Worm (Caenorhabditis elegans): ENCODE data around the gene F42A10.5.

Gene F42A10.5

DNA sequence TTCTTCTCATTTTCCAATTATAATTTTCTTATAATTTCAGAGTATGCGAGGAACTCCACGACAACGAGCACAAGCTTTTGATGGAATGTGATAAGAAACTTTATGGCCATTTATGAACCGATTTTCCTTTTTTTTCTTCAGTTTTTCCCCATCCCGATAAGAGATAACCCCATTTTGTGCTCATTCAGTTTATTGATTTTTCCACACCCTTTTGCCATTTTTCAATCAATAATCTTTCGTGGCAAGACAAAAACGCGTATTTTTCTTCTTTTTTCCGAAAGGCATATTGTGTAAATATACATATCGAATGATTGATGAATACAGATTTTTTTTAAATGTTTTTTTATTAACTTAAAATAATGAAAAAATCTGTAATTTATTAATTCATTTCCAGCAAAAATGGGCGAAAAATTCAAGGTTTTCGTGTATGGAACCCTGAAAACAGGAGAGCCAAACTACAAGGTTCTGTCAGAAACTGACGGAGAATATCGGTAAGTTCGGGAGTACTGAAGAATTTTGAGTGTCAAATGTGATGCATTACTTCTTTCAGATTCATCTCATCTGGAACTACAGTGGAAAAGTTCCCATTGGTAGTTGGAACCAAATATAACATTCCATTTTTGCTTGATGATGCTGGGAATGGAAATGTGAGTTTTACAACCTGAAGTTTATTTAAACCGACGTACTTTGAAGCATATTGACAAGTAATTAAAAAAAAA lies 8.9 kb downstream of the F42A10.5 start, which contains the start of gene F42A10.9:
Gene F42A10.9, plus strand, starts transcription at position 321 of the 719 bp plus-strand sequence.
- TF ChIP-seq hmbx-1 (tag; optimal IDR thresholded peaks at IDR 0.05) (no peak), hnd-1 (tag; optimal IDR thresholded peaks at IDR 0.05) (no peak), tbx-37 (GFP tag; conservative IDR thresholded peaks at IDR 0.05) (no peak), aly-1 (tag; optimal IDR thresholded peaks at IDR 0.05) (no peak), tra-4 (tag; optimal IDR thresholded peaks at IDR 0.05) (no peak), F13C5.2 (tag; optimal IDR thresholded peaks at IDR 0.05) (no peak), B0310.2 (tag; optimal IDR thresholded peaks at IDR 0.05) (no peak), ceh-36 (tag; optimal IDR thresholded peaks at IDR 0.05) (no peak), pes-1 (GFP tag; IDR thresholded peaks at IDR 0.05) (no peak), ama-1 (optimal IDR thresholded peaks at IDR 0.05) (no peak), tbx-11 (GFP tag; IDR thresholded peaks at IDR 0.05) (no peak), hmg-4 (GFP tag; optimal IDR thresholded peaks at IDR 0.05) (no peak), ets-7 (tag; optimal IDR thresholded peaks at IDR 0.05) (no peak), sea-1 (GFP tag; conservative IDR thresholded peaks at IDR 0.05) (no peak), ceh-13 (GFP tag; optimal IDR thresholded peaks at IDR 0.05) (no peak), flt-1 (GFP tag; IDR thresholded peaks at IDR 0.05) (no peak), scrt-1 (GFP tag; IDR thresholded peaks at IDR 0.05) (no peak)

DNA sequence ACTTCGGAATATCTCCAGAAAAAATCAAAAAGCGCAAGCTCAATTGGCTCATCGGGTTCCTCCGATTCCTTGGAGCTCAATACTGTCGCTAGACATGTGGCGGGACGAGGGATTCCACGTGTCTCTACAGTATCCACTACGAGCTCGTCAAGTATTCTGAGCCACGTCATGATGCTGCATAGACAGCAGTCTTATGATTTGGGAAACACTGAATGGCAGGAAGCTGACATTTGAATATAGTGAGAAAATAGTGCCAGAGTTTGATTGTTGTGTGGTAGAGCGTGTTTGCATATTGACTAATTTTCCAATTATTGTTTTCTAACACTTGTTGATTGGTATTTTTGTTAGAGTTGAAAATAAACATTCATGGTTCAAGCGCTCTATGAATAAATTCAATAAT lies 9.9 kb downstream of the F42A10.5 start:
- TF ChIP-seq tbx-37 (GFP tag; conservative IDR thresholded peaks at IDR 0.05) = no peak
- TF ChIP-seq hmg-4 (GFP tag; optimal IDR thresholded peaks at IDR 0.05) = no peak
- TF ChIP-seq sea-1 (GFP tag; conservative IDR thresholded peaks at IDR 0.05) = no peak
- no peak for TF ChIP-seq ama-1 (optimal IDR thresholded peaks at IDR 0.05)
- TF ChIP-seq tra-4 (tag; optimal IDR thresholded peaks at IDR 0.05) = no peak
- no peak for TF ChIP-seq ceh-36 (tag; optimal IDR thresholded peaks at IDR 0.05)
- no peak for TF ChIP-seq tbx-11 (GFP tag; IDR thresholded peaks at IDR 0.05)
- no peak for TF ChIP-seq B0310.2 (tag; optimal IDR thresholded peaks at IDR 0.05)

ce11 chrIII:6158642-6159475 lies 14.4 kb downstream of the F42A10.5 start, which contains the start of gene nfm-1:
nfm-1 (plus strand) TSS chrIII:6159453.
- TF ChIP-seq tra-4 (tag; optimal IDR thresholded peaks at IDR 0.05) = peak; percentile 74
- peak; percentile 88 for TF ChIP-seq B0310.2 (tag; optimal IDR thresholded peaks at IDR 0.05)
- TF ChIP-seq ets-7 (tag; optimal IDR thresholded peaks at IDR 0.05) = no peak
- no peak for TF ChIP-seq ama-1 (optimal IDR thresholded peaks at IDR 0.05)
- TF ChIP-seq aly-1 (tag; optimal IDR thresholded peaks at IDR 0.05) = peak; percentile 71
- TF ChIP-seq flt-1 (GFP tag; IDR thresholded peaks at IDR 0.05) = peak; percentile 93
- TF ChIP-seq ceh-36 (tag; optimal IDR thresholded peaks at IDR 0.05) = peak; percentile 91
- peak; percentile 88 for TF ChIP-seq hmg-4 (GFP tag; optimal IDR thresholded peaks at IDR 0.05)
- peak; percentile 83 for TF ChIP-seq ceh-13 (GFP tag; optimal IDR thresholded peaks at IDR 0.05)
- TF ChIP-seq hmbx-1 (tag; optimal IDR thresholded peaks at IDR 0.05) = peak; percentile 72
- TF ChIP-seq hnd-1 (tag; optimal IDR thresholded peaks at IDR 0.05) = peak; percentile 81
- TF ChIP-seq F13C5.2 (tag; optimal IDR thresholded peaks at IDR 0.05) = peak; percentile 92
- peak; percentile 87 for TF ChIP-seq tbx-11 (GFP tag; IDR thresholded peaks at IDR 0.05)
- TF ChIP-seq pes-1 (GFP tag; IDR thresholded peaks at IDR 0.05) = peak; percentile 94
- TF ChIP-seq tbx-37 (GFP tag; conservative IDR thresholded peaks at IDR 0.05) = peak; percentile 87
- TF ChIP-seq scrt-1 (GFP tag; IDR thresholded peaks at IDR 0.05) = peak; percentile 95
- peak; percentile 94 for TF ChIP-seq sea-1 (GFP tag; conservative IDR thresholded peaks at IDR 0.05)

DNA sequence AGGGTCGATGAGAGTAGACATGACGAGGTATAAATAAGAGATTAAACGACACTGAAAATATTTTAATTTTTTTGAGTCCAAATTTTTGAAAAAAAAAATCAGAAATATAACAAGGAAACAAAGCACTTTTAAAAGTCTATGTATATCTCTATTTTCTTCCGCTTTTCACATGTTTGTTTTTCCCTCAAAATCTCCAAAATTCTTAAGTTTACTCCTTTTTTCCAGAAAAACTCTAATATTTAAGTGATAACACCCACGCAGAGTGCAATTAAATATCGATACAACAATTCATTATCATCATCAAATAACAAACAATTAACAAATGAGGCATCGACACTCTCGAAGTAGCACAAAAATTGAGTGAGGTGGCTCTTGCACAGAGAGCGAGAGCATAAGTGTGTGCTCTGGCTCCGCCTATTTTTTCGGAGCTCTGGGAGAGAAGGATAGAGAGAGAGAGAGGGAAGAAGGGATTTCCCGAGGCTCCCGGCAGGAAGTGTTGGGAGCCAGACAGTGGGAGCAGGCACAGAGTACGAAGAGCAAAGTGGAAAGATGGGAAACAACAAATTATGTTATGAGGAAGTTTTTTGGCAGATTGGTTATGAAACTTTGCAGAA lies 15.5 kb downstream of the F42A10.5 start, which contains the start of gene anmt-2:
Gene anmt-2, minus strand, starts transcription at position 51 of the 614 bp plus-strand sequence.
- TF ChIP-seq B0310.2 (tag; optimal IDR thresholded peaks at IDR 0.05) (no peak), flt-1 (GFP tag; IDR thresholded peaks at IDR 0.05) (no peak), hnd-1 (tag; optimal IDR thresholded peaks at IDR 0.05) (no peak), tbx-11 (GFP tag; IDR thresholded peaks at IDR 0.05) (no peak), hmbx-1 (tag; optimal IDR thresholded peaks at IDR 0.05) (no peak), ceh-36 (tag; optimal IDR thresholded peaks at IDR 0.05) (no peak), ceh-13 (GFP tag; optimal IDR thresholded peaks at IDR 0.05) (no peak), aly-1 (tag; optimal IDR thresholded peaks at IDR 0.05) (no peak), sea-1 (GFP tag; conservative IDR thresholded peaks at IDR 0.05) (no peak), tra-4 (tag; optimal IDR thresholded peaks at IDR 0.05) (no peak), pes-1 (GFP tag; IDR thresholded peaks at IDR 0.05) (no peak), tbx-37 (GFP tag; conservative IDR thresholded peaks at IDR 0.05) (no peak)

- TF ChIP-seq B0310.2 (tag; optimal IDR thresholded peaks at IDR 0.05) (no peak), ama-1 (optimal IDR thresholded peaks at IDR 0.05) (no peak), tbx-11 (GFP tag; IDR thresholded peaks at IDR 0.05) (no peak), sea-1 (GFP tag; conservative IDR thresholded peaks at IDR 0.05) (no peak), tbx-37 (GFP tag; conservative IDR thresholded peaks at IDR 0.05) (no peak)
Measured at ce11 chrIII:6155787-6156186, 17.5 kb downstream of the F42A10.5 start.

- no peak for TF ChIP-seq flt-1 (GFP tag; IDR thresholded peaks at IDR 0.05)
- no peak for TF ChIP-seq ets-7 (tag; optimal IDR thresholded peaks at IDR 0.05)
- TF ChIP-seq ceh-13 (GFP tag; optimal IDR thresholded peaks at IDR 0.05) = no peak
- TF ChIP-seq ceh-36 (tag; optimal IDR thresholded peaks at IDR 0.05) = no peak
- TF ChIP-seq tbx-37 (GFP tag; conservative IDR thresholded peaks at IDR 0.05) = no peak
- TF ChIP-seq sea-1 (GFP tag; conservative IDR thresholded peaks at IDR 0.05) = no peak
- TF ChIP-seq tbx-11 (GFP tag; IDR thresholded peaks at IDR 0.05) = no peak
- no peak for TF ChIP-seq scrt-1 (GFP tag; IDR thresholded peaks at IDR 0.05)
- TF ChIP-seq F13C5.2 (tag; optimal IDR thresholded peaks at IDR 0.05) = no peak
- TF ChIP-seq tra-4 (tag; optimal IDR thresholded peaks at IDR 0.05) = no peak
- no peak for TF ChIP-seq pes-1 (GFP tag; IDR thresholded peaks at IDR 0.05)
- no peak for TF ChIP-seq hnd-1 (tag; optimal IDR thresholded peaks at IDR 0.05)
- no peak for TF ChIP-seq B0310.2 (tag; optimal IDR thresholded peaks at IDR 0.05)
- no peak for TF ChIP-seq ama-1 (optimal IDR thresholded peaks at IDR 0.05)
- TF ChIP-seq hmbx-1 (tag; optimal IDR thresholded peaks at IDR 0.05) = no peak
- no peak for TF ChIP-seq hmg-4 (GFP tag; optimal IDR thresholded peaks at IDR 0.05)
- no peak for TF ChIP-seq aly-1 (tag; optimal IDR thresholded peaks at IDR 0.05)
Measured at ce11 chrIII:6154586-6154985, 18.7 kb downstream of the F42A10.5 start.

Data from whole organism, early embryonic.